Worm (Caenorhabditis elegans) whole organism, L3 larva: ENCODE measurements around the gene lam-1.

Experiments used
- R02D3.7 ChIP-seq: fragments of 150-350 bp; optimal IDR thresholded peaks from 2 replicates; lab custom pipeline; 2014; ENCODE audit warnings: missing biosample characterization, missing genetic modification characterization
- fkh-10 ChIP-seq: sonication (generic microtip); optimal IDR thresholded peaks from 2 replicates; lab custom pipeline; 2017; ENCODE audit warnings: missing biosample characterization, missing genetic modification reagents, missing genetic modification characterization
- fkh-2 ChIP-seq: fragments of 150-350 bp; optimal IDR thresholded peaks from 2 replicates; lab custom pipeline; 2014; ENCODE audit warnings: missing biosample characterization, missing genetic modification reagents, missing genetic modification characterization
- jun-1 ChIP-seq: fragments of 150-350 bp; optimal IDR thresholded peaks from 2 replicates; lab custom pipeline; 2014; ENCODE audit warnings: missing biosample characterization, missing genetic modification reagents, missing genetic modification characterization
- lin-39 ChIP-seq: fragments of 150-350 bp; optimal IDR thresholded peaks from 2 replicates; lab custom pipeline; 2018; ENCODE audit warnings: missing biosample characterization, missing genetic modification reagents, missing genetic modification characterization
- nhr-12 ChIP-seq: fragments of 150-350 bp; optimal IDR thresholded peaks from 2 replicates; lab custom pipeline; 2014; ENCODE audit warnings: missing biosample characterization, missing genetic modification characterization
- pha-4 ChIP-seq: fragments of 150-350 bp; optimal IDR thresholded peaks from 2 replicates; lab custom pipeline; 2014; ENCODE audit warnings: missing biosample characterization, missing genetic modification reagents, missing genetic modification characterization
- skn-1 ChIP-seq: fragments of 150-350 bp; optimal IDR thresholded peaks from 2 replicates; lab custom pipeline; 2014; ENCODE audit warnings: missing biosample characterization, missing genetic modification characterization
- tbx-2 ChIP-seq: sonication (generic microtip); optimal IDR thresholded peaks from 2 replicates; lab custom pipeline; 2016; ENCODE audit warnings: mild to moderate bottlenecking, missing genetic modification characterization, missing compliant biosample characterization
- unc-62 ChIP-seq: fragments of 150-350 bp; sonication (generic microtip); optimal IDR thresholded peaks from 4 replicates; lab custom pipeline; 2014; ENCODE audit warnings: missing biosample characterization, missing genetic modification reagents, missing genetic modification characterization
- ztf-11 ChIP-seq: fragments of 150-350 bp; optimal IDR thresholded peaks from 2 replicates; lab custom pipeline; 2014; ENCODE audit warnings: missing biosample characterization, missing genetic modification characterization

- no peak for TF ChIP-seq fkh-2
- TF ChIP-seq unc-62: no peak
- TF ChIP-seq pha-4 (tag; lab: Kevin White, UChicago): no peak
- no peak for TF ChIP-seq R02D3.7 (tag; lab: Kevin White, UChicago)
- no peak for TF ChIP-seq jun-1 (tag; lab: Kevin White, UChicago)
- TF ChIP-seq skn-1: no peak
- no peak for TF ChIP-seq fkh-10 (GFP tag; lab: Kevin White, UChicago)
- no peak for TF ChIP-seq lin-39 (tag; lab: Kevin White, UChicago)
- TF ChIP-seq ztf-11 (tag; lab: Kevin White, UChicago): no peak
- no peak for TF ChIP-seq nhr-12 (tag; lab: Kevin White, UChicago)
- TF ChIP-seq tbx-2 (tag; lab: Kevin White, UChicago): no peak
Observed at ce11 chrIV:5215092-5215491, 42.0 kb downstream of the lam-1 start, which contains the start of gene Y59E9AL.4.
